Worm (Caenorhabditis elegans) whole organism, late embryonic: Measurements from ENCODE around the gene far-4.

Experiments used
- C08G9.2 ChIP-seq: sonication (generic microtip); optimal IDR thresholded peaks from 2 replicates; lab custom pipeline; 2016; ENCODE audit warnings: mild to moderate bottlenecking, missing genetic modification characterization, moderate library complexity, missing compliant biosample characterization
- C38D4.7 ChIP-seq: fragments of 200-800 bp; sonication (Bioruptor generic); optimal IDR thresholded peaks from 2 replicates; lab custom pipeline; 2018; ENCODE audit warnings: mild to moderate bottlenecking, missing genetic modification characterization, moderate library complexity, missing compliant biosample characterization
- K09A11.1 ChIP-seq: sonication (generic microtip); optimal IDR thresholded peaks from 2 replicates; lab custom pipeline; 2017; ENCODE audit warnings: antibody characterized with exemption, mild to moderate bottlenecking, missing genetic modification characterization, missing compliant biosample characterization; ENCODE audit not compliant: insufficient read depth
- T23F11.4 ChIP-seq: fragments of 200-800 bp; sonication (Bioruptor generic); optimal IDR thresholded peaks from 2 replicates; lab custom pipeline; 2018; ENCODE audit warnings: mild to moderate bottlenecking, missing genetic modification characterization, missing compliant biosample characterization
- Y22D7AL.16 ChIP-seq: sonication (generic microtip); optimal IDR thresholded peaks from 2 replicates; lab custom pipeline; 2016; ENCODE audit warnings: missing genetic modification characterization, missing compliant biosample characterization
- ama-1 ChIP-seq: fragments of 150-350 bp; optimal IDR thresholded peaks from 2 replicates; lab custom pipeline; 2014
- ceh-14 ChIP-seq: sonication (generic microtip); optimal IDR thresholded peaks from 2 replicates; lab custom pipeline; 2016; ENCODE audit warnings: missing genotype, missing genetic modification characterization, missing compliant biosample characterization
- ceh-19 ChIP-seq: fragments of 200-800 bp; sonication (Bioruptor generic); optimal IDR thresholded peaks from 2 replicates; lab custom pipeline; 2018; ENCODE audit warnings: mild to moderate bottlenecking, missing genetic modification characterization, missing compliant biosample characterization
- ceh-2 ChIP-seq: sonication (generic microtip); optimal IDR thresholded peaks from 2 replicates; lab custom pipeline; 2016; ENCODE audit warnings: missing genotype, missing genetic modification characterization, missing compliant biosample characterization
- ceh-24 ChIP-seq: sonication (generic microtip); optimal IDR thresholded peaks from 2 replicates; lab custom pipeline; 2016; ENCODE audit warnings: mild to moderate bottlenecking, missing genetic modification characterization, missing compliant biosample characterization
- ceh-30 ChIP-seq: fragments of 150-350 bp; optimal IDR thresholded peaks from 2 replicates; lab custom pipeline; 2014; ENCODE audit warnings: missing biosample characterization, missing genetic modification characterization
- ceh-31 ChIP-seq: sonication (generic microtip); optimal IDR thresholded peaks from 2 replicates; lab custom pipeline; 2016; ENCODE audit warnings: missing genetic modification characterization, missing compliant biosample characterization
- ceh-6 ChIP-seq: fragments of 200-800 bp; sonication (Bioruptor generic); optimal IDR thresholded peaks from 2 replicates; lab custom pipeline; 2018; ENCODE audit warnings: mild to moderate bottlenecking, missing genetic modification characterization, missing compliant biosample characterization
- ceh-9 ChIP-seq: sonication (generic microtip); optimal IDR thresholded peaks from 2 replicates; lab custom pipeline; 2016; ENCODE audit warnings: mild to moderate bottlenecking, missing genetic modification characterization, inconsistent platforms, missing compliant biosample characterization
- che-1 ChIP-seq: sonication (generic microtip); optimal IDR thresholded peaks from 2 replicates; lab custom pipeline; 2016; ENCODE audit warnings: mild to moderate bottlenecking, missing genetic modification characterization, missing compliant biosample characterization
- dmd-4 ChIP-seq: sonication (generic microtip); optimal IDR thresholded peaks from 2 replicates; lab custom pipeline; 2016; ENCODE audit warnings: borderline replicate concordance, missing genetic modification characterization, missing compliant biosample characterization
- elt-2 ChIP-seq: sonication (generic microtip); optimal IDR thresholded peaks from 2 replicates; lab custom pipeline; 2016; ENCODE audit warnings: missing genetic modification reagents, missing genetic modification characterization, missing compliant biosample characterization
- elt-4 ChIP-seq: sonication (generic microtip); optimal IDR thresholded peaks from 2 replicates; lab custom pipeline; 2016; ENCODE audit warnings: missing genetic modification characterization, missing compliant biosample characterization
- ets-4 ChIP-seq: sonication (generic microtip); optimal IDR thresholded peaks from 2 replicates; lab custom pipeline; 2016; ENCODE audit warnings: missing genetic modification characterization, missing compliant biosample characterization
- fax-1 ChIP-seq: sonication (generic microtip); optimal IDR thresholded peaks from 2 replicates; lab custom pipeline; 2016; ENCODE audit warnings: missing genotype, missing genetic modification characterization, missing compliant biosample characterization
- fkh-10 ChIP-seq: fragments of 150-350 bp; optimal IDR thresholded peaks from 2 replicates; lab custom pipeline; 2014; ENCODE audit warnings: missing biosample characterization, missing genetic modification reagents, missing genetic modification characterization
- fkh-6 ChIP-seq: sonication (generic microtip); optimal IDR thresholded peaks from 2 replicates; lab custom pipeline; 2016; ENCODE audit warnings: missing genetic modification characterization, missing compliant biosample characterization
- lim-6 ChIP-seq: sonication (generic microtip); optimal IDR thresholded peaks from 2 replicates; lab custom pipeline; 2016; ENCODE audit warnings: missing genetic modification characterization, missing compliant biosample characterization
- nfya-1 ChIP-seq: sonication (generic microtip); optimal IDR thresholded peaks from 2 replicates; lab custom pipeline; 2017; ENCODE audit warnings: missing genetic modification characterization, mild to moderate bottlenecking, missing compliant biosample characterization, antibody characterized with exemption, moderate library complexity
- nhr-11 ChIP-seq: fragments of 150-350 bp; optimal IDR thresholded peaks from 2 replicates; lab custom pipeline; 2014; ENCODE audit warnings: missing biosample characterization, missing genetic modification characterization
- nhr-232 ChIP-seq: sonication (generic microtip); optimal IDR thresholded peaks from 2 replicates; lab custom pipeline; 2016; ENCODE audit warnings: missing genetic modification characterization, missing compliant biosample characterization
- npax-4 ChIP-seq: sonication (generic microtip); optimal IDR thresholded peaks from 2 replicates; lab custom pipeline; 2016; ENCODE audit warnings: missing genetic modification characterization, missing compliant biosample characterization
- odd-2 ChIP-seq: sonication (generic microtip); optimal IDR thresholded peaks from 2 replicates; lab custom pipeline; 2017; ENCODE audit warnings: antibody characterized with exemption, mild to moderate bottlenecking, missing genetic modification characterization, missing compliant biosample characterization
- pag-3 ChIP-seq: sonication (generic microtip); optimal IDR thresholded peaks from 2 replicates; lab custom pipeline; 2016; ENCODE audit warnings: missing compliant biosample characterization, missing genetic modification characterization, borderline replicate concordance
- pax-1 ChIP-seq: fragments of 150-350 bp; optimal IDR thresholded peaks from 2 replicates; lab custom pipeline; 2014; ENCODE audit warnings: missing biosample characterization, missing genetic modification characterization
- pha-2 ChIP-seq: sonication (generic microtip); optimal IDR thresholded peaks from 2 replicates; lab custom pipeline; 2017; ENCODE audit warnings: mild to moderate bottlenecking, missing genetic modification characterization, missing compliant biosample characterization
- pha-4 ChIP-seq: fragments of 150-350 bp; optimal IDR thresholded peaks from 2 replicates; lab custom pipeline; 2018; ENCODE audit warnings: missing biosample characterization, missing genetic modification reagents, missing genetic modification characterization
- sox-2 ChIP-seq: fragments of 200-800 bp; sonication (Bioruptor generic); IDR thresholded peaks from 2 replicates; pipeline ENCODE4 v1.3.6; 2022; ENCODE audit warnings: missing genetic modification reagents, missing genetic modification characterization, missing compliant biosample characterization
- sox-4 ChIP-seq: sonication (generic microtip); optimal IDR thresholded peaks from 2 replicates; lab custom pipeline; 2017; ENCODE audit warnings: mild to moderate bottlenecking, missing genetic modification characterization, inconsistent platforms, missing compliant biosample characterization
- unc-3 ChIP-seq, 2 experiments: fragments of 200-800 bp in 1 of 2; sonication (Bioruptor generic) in 1 of 2; sonication (generic microtip) in 1 of 2; conservative IDR thresholded peaks in 1 of 2; optimal IDR thresholded peaks in 1 of 2; 2 replicates each; pipeline versions ENCODE4 v1.3.6 to Lab custom; 2016 to 2022; ENCODE audit warnings: missing compliant biosample characterization in 2 of 2, missing genetic modification characterization in 2 of 2, missing genetic modification reagents in 1 of 2
- unc-86 ChIP-seq: sonication (generic microtip); optimal IDR thresholded peaks from 2 replicates; lab custom pipeline; 2016; ENCODE audit warnings: missing genetic modification characterization, missing compliant biosample characterization
- zip-5 ChIP-seq: sonication (generic microtip); optimal IDR thresholded peaks from 2 replicates; lab custom pipeline; 2016; ENCODE audit warnings: missing genetic modification characterization, missing compliant biosample characterization
- ztf-16 ChIP-seq: sonication (generic microtip); optimal IDR thresholded peaks from 2 replicates; lab custom pipeline; 2017; ENCODE audit warnings: missing genetic modification characterization, missing compliant biosample characterization

Gene far-4

DNA sequence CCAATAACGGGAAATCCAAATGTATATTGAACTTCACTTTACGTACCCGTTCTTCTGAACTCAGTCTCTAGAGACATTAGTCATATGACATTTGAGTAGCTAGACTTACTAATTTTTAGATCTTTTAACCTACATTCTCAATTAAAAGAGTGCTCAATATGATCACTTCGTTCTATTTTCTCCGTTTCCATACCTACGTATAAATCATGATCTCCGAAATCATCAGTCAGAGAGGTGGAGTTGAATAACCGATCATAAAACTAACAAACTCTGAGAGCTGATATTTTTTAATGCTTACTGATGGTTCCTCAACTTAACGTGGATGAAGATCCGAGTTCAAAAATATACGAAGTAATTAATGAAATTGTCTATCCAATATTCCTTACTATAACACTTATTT is 35.4 kb downstream of the far-4 start, which contains the start of gene srd-35:
TSS of gene srd-35 (plus strand) at position 301 of the 400 bp plus-strand sequence.
- no peak for TF ChIP-seq T23F11.4 (GFP tag; lab: Kevin White, UChicago)
- no peak for TF ChIP-seq nhr-11 (tag; lab: Kevin White, UChicago)
- no peak for TF ChIP-seq K09A11.1 (tag; lab: Kevin White, UChicago)
- no peak for TF ChIP-seq pag-3 (tag; lab: Kevin White, UChicago)
- no peak for TF ChIP-seq dmd-4 (tag; lab: Kevin White, UChicago)
- no peak for TF ChIP-seq sox-2
- no peak for TF ChIP-seq fkh-6 (tag; lab: Kevin White, UChicago)
- TF ChIP-seq pax-1 (tag; lab: Kevin White, UChicago) = no peak
- no peak for TF ChIP-seq elt-2 (tag; lab: Kevin White, UChicago)

DNA sequence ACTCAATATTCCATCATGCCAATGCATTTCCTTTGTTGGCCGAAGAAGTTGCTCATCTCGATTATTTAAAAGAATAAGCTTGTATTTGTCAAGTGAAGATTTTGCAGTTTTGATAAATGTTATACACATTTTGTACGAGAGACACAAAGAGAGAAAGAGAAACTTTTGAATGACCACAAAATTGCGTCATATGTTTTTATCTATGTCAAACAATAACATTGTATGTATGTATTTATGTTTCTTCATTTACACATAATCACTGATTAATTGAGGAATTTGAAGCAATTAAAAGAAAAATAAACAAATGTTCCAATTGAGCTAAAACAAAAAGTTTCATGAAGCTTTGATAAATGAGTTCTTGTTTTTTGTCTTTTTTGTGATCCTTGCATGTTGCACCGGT is 36.3 kb downstream of the far-4 start, which contains the start of gene hrg-9:
TSS of gene hrg-9 (minus strand) at position 152 of the 400 bp plus-strand sequence.
- TF ChIP-seq unc-3 (GFP tag; conservative IDR thresholded peaks at IDR 0.05; lab: Robert Waterston, UW) (no peak), unc-3 (tag; optimal IDR thresholded peaks at IDR 0.05; lab: Kevin White, UChicago) (no peak), elt-2 (tag; lab: Kevin White, UChicago) (peak; percentile 57), ets-4 (no peak)

DNA sequence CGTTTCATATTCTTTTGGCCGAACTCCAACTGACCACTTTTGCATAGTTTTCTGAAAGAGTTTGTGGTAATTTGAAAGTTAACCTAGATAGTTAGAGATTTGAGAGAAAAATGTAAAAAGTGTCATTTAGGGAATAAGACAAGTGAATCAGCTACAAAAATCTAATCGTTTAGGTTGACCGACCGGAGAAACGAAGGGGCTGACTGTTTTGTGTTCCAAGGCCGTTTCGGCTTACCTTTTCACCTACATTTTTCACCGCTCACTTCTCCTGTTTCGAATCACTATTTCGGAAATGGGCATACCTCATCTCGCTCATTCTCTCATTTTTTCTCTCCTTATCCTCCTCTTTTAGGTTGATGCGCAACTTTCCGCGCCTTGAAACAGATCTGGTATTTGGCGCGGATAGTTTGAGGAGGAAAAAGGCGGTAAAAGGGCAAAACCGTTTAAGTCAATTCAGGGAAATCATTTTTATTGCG is 38.3 kb downstream of the far-4 start, which contains the start of gene mpst-7:
TSS of gene mpst-7 (minus strand) at position 51 of the 476 bp plus-strand sequence.
- TF ChIP-seq ceh-31 (tag; lab: Kevin White, UChicago) (no peak), fax-1 (tag; lab: Kevin White, UChicago) (no peak), ztf-16 (no peak)

DNA sequence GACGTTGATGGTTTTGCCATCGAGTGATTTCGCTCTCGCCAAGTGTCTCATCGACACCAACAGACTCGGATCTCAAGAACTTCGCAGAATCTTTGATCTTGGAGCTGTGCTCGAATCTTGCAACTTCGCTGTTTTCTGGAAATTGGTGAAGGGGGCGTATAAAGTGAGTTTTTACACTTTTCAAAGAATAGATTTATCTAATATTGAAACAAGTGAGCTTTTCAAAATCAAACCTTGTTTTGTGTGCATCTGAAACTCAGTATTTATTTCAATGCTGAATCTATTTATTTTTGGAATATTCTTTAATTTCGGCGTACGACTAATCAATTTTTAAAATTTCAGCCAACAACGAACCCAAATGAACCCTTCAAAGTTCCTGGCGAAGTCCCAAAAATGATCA is 45.2 kb downstream of the far-4 start:
- TF ChIP-seq C38D4.7 (GFP tag; lab: Kevin White, UChicago) = no peak
- TF ChIP-seq che-1 (tag; lab: Kevin White, UChicago) = no peak
- no peak for TF ChIP-seq zip-5 (tag; lab: Kevin White, UChicago)
- TF ChIP-seq unc-86 (tag; lab: Kevin White, UChicago) = no peak

DNA sequence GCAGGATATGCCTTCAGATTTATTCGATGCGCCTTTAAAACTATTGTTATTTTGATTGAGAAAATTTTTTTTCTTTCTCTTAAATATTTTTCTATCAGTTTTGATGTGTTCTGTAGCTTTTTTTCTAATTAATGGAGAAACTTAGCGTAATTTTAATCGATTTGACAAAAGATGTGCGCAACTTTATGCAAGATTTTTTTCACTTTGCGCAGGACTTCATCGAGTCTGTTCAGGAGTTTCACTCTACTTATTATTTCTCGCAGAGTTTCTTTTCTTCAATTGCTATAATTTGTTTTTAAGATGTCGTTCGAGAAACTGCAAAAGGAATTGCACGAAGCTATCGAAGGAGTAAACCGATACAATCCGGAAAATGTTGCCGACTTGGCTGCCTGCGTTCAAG is 45.8 kb downstream of the far-4 start, which contains the start of gene eif-3.K:
TSS of gene eif-3.K (plus strand) at position 301 of the 400 bp plus-strand sequence.
- TF ChIP-seq ceh-14 (tag; lab: Kevin White, UChicago) (no peak), elt-4 (tag; lab: Kevin White, UChicago) (no peak), dmd-4 (tag; lab: Kevin White, UChicago) (no peak), nhr-232 (tag; lab: Kevin White, UChicago) (no peak), che-1 (tag; lab: Kevin White, UChicago) (no peak), ceh-9 (tag; lab: Kevin White, UChicago) (no peak), ceh-31 (tag; lab: Kevin White, UChicago) (no peak), ceh-24 (tag; lab: Kevin White, UChicago) (no peak), C38D4.7 (GFP tag; lab: Kevin White, UChicago) (no peak), ama-1 (no peak), C08G9.2 (no peak), fax-1 (tag; lab: Kevin White, UChicago) (no peak), nfya-1 (tag; lab: Kevin White, UChicago) (no peak), pha-4 (no peak), Y22D7AL.16 (tag; lab: Kevin White, UChicago) (no peak), pha-2 (tag; lab: Kevin White, UChicago) (no peak), pag-3 (tag; lab: Kevin White, UChicago) (no peak), lim-6 (tag; lab: Kevin White, UChicago) (no peak)

DNA sequence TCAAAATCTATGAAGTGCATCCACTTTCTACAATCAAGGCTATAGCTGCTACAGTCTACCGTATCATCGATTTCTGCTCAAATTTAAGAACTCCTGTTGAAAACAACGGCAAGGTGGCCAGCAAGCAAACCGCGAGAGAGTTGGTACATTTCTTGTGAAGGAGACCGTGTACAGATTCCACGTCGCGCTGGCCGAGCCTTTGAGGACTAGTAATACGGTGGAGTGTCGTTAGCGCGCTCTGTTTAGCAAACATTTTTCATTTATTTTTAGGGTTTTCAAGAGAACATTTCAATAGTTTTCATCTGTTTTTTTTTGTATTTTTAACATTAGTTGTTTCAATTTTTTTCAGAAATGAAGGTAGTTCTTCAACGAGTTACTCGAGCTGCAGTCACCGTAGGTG is 47.2 kb downstream of the far-4 start, which contains the start of gene pqn-68:
TSS of gene pqn-68 (plus strand) at position 350 of the 400 bp plus-strand sequence.
- TF ChIP-seq Y22D7AL.16 (tag; lab: Kevin White, UChicago) = no peak
- no peak for TF ChIP-seq zip-5 (tag; lab: Kevin White, UChicago)
- peak; percentile 4 for TF ChIP-seq ceh-31 (tag; lab: Kevin White, UChicago)
- TF ChIP-seq che-1 (tag; lab: Kevin White, UChicago) = no peak
- TF ChIP-seq ceh-30 (tag; lab: Kevin White, UChicago) = no peak
- no peak for TF ChIP-seq sox-4 (tag; lab: Kevin White, UChicago)
- no peak for TF ChIP-seq odd-2 (tag; lab: Kevin White, UChicago)
- TF ChIP-seq npax-4 = no peak
- peak; percentile 1 for TF ChIP-seq ets-4
- TF ChIP-seq ceh-6 (GFP tag; lab: Kevin White, UChicago) = no peak
- TF ChIP-seq ama-1 = no peak
- TF ChIP-seq ceh-19 (GFP tag; lab: Kevin White, UChicago) = no peak
- no peak for TF ChIP-seq fkh-10 (GFP tag; lab: Kevin White, UChicago)
- TF ChIP-seq ceh-2 (tag; lab: Kevin White, UChicago) = peak; percentile 10
